Worm (Caenorhabditis elegans): ENCODE data around the gene M01F1.4.

ce11 chrIII:3467013-3467412, 42.8 kb downstream of the M01F1.4 start:
- TF ChIP-seq elt-3 (tag; optimal IDR thresholded peaks at IDR 0.05) (no peak), snpc-4 (tag; optimal IDR thresholded peaks at IDR 0.05) (no peak), ama-1 (optimal IDR thresholded peaks at IDR 0.05) (no peak), egl-27 (tag; optimal IDR thresholded peaks at IDR 0.05) (no peak), unc-39 (tag; optimal IDR thresholded peaks at IDR 0.05) (no peak), nhr-237 (tag; optimal IDR thresholded peaks at IDR 0.05) (no peak), unc-62 (GFP tag; optimal IDR thresholded peaks at IDR 0.05) (no peak), dmd-4 (tag; optimal IDR thresholded peaks at IDR 0.05) (no peak)

All from whole organism, L2 larva.